Worm (Caenorhabditis elegans) whole organism, L1 larva: ENCODE results near the gene clec-210.

Source experiments
- fkh-8 ChIP-seq: sonication (generic microtip); optimal IDR thresholded peaks from 2 replicates; lab custom pipeline; 2016; ENCODE audit warnings: mild to moderate bottlenecking, missing genetic modification characterization, missing compliant biosample characterization
- hlh-4 ChIP-seq: sonication (generic microtip); optimal IDR thresholded peaks from 2 replicates; lab custom pipeline; 2016; ENCODE audit warnings: mild to moderate bottlenecking, missing genetic modification characterization, missing compliant biosample characterization
- lin-13 ChIP-seq: fragments of 150-350 bp; optimal IDR thresholded peaks from 2 replicates; lab custom pipeline; 2014; ENCODE audit warnings: missing biosample characterization, missing genetic modification reagents, missing genetic modification characterization
- mef-2 ChIP-seq: fragments of 150-350 bp; optimal IDR thresholded peaks from 2 replicates; lab custom pipeline; 2014; ENCODE audit warnings: missing biosample characterization, missing genetic modification characterization
- nhr-11 ChIP-seq: fragments of 150-350 bp; optimal IDR thresholded peaks from 2 replicates; lab custom pipeline; 2014; ENCODE audit warnings: missing biosample characterization, missing genetic modification characterization
- nhr-20 ChIP-seq: sonication (generic microtip); optimal IDR thresholded peaks from 2 replicates; lab custom pipeline; 2016; ENCODE audit warnings: mild to moderate bottlenecking, missing genetic modification characterization, missing compliant biosample characterization
- nhr-90 ChIP-seq: sonication (generic microtip); optimal IDR thresholded peaks from 2 replicates; lab custom pipeline; 2016; ENCODE audit warnings: mild to moderate bottlenecking, missing genetic modification characterization, missing compliant biosample characterization; ENCODE audit not compliant: poor library complexity

ce11 chrV:3104134-3104533, 14.0 kb upstream of the clec-210 start, which contains the start of gene str-66:
- TF ChIP-seq fkh-8 (tag; lab: Kevin White, UChicago) (no peak), nhr-11 (tag; lab: Kevin White, UChicago) (no peak), hlh-4 (no peak), lin-13 (GFP tag; lab: Kevin White, UChicago) (no peak), nhr-20 (no peak), mef-2 (no peak), nhr-90 (no peak)
